Worm (Caenorhabditis elegans) whole organism, L4/young adult: ENCODE results near the gene tric-1B.1.

Experiments
- W03F9.2 ChIP-seq: fragments of 150-350 bp; optimal IDR thresholded peaks from 2 replicates; lab custom pipeline; 2014; ENCODE audit warnings: missing biosample characterization, missing genetic modification characterization
- dao-5 ChIP-seq: sonication (generic microtip); optimal IDR thresholded peaks from 2 replicates; lab custom pipeline; 2016; ENCODE audit warnings: missing genotype, missing genetic modification characterization, moderate library complexity, missing compliant biosample characterization
- him-1 ChIP-seq: sonication (generic microtip); optimal IDR thresholded peaks from 2 replicates; lab custom pipeline; 2016; ENCODE audit warnings: missing genotype, missing genetic modification reagents, missing genetic modification characterization, missing compliant biosample characterization

Gene tric-1B.1

DNA sequence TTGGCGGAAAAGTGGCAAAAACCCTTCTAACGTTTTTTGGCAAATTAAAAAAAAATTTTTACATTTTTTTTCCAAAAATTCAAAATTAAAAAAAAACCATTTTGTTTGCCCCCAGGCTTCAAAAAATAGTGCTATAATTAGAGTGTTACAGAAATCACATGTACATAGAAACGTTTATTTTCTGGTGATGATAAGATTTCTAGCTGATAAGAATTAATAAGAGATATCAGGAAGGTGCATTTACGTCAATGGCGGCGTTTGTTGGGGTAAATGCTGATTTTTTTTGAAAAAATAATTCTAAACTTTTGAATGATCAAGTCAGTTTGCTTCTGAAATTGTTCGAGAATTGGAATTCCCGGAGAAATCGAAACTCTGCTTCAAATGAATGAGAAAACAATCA, 752 bp upstream of the tric-1B.1 start:
- TF ChIP-seq him-1 (tag; lab: Kevin White, UChicago) = no peak
- no peak for TF ChIP-seq dao-5 (tag; lab: Kevin White, UChicago)
- TF ChIP-seq W03F9.2 (tag; lab: Kevin White, UChicago) = no peak

DNA sequence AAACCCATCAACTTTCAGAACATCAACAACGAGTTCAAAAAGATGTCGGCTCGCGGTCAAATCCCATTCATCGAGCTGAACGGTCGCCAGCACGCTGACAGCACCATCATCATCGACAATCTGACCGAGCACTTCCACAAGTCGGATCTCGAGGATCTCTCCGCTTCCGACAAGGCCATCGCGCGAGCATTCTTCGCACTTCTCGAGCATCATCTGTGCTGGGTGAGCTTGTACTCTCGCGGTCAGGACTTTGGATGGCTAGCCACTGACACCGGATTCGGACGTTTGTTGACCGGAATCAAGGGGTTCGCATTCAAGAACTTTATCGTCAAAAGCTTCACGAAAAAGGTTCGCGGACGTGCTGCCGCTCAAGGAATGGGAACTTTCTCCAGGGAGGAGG, 1.2 kb downstream of the tric-1B.1 start:
- TF ChIP-seq W03F9.2 (tag; lab: Kevin White, UChicago) = no peak

- TF ChIP-seq dao-5 (tag; lab: Kevin White, UChicago) (no peak), him-1 (tag; lab: Kevin White, UChicago) (no peak), W03F9.2 (tag; lab: Kevin White, UChicago) (no peak)
Measured at ce11 chrII:12263971-12264554, 2.0 kb downstream of the tric-1B.1 start, which contains the start of gene faxc-1. Gene faxc-1, plus strand, starts transcription at chrII:12264192.

DNA sequence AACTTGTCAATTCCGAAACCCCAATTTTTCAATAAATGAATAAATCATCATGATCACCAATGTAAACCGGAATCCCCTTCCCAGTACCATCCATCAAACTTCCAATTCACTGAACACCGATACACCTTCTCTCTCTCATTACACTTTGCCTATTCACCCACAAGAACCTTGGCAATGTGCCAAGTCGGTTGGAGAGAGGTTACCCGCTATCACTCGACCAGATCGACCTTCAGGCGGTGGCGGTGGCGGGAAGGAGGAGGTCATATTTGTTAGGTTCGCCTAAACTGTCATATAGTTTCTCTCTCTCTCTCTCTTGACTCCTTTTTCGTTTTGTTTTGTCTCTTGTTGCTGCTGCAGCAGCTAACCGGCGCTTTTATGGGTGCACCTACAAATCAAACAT, 3.5 kb downstream of the tric-1B.1 start:
- TF ChIP-seq dao-5 (tag; lab: Kevin White, UChicago) (no peak), him-1 (tag; lab: Kevin White, UChicago) (no peak), W03F9.2 (tag; lab: Kevin White, UChicago) (no peak)

ce11 chrII:12261147-12261821, 4.8 kb downstream of the tric-1B.1 start:
- TF ChIP-seq W03F9.2 (tag; lab: Kevin White, UChicago) (no peak), him-1 (tag; lab: Kevin White, UChicago) (no peak), dao-5 (tag; lab: Kevin White, UChicago) (no peak)

- TF ChIP-seq him-1 (tag; lab: Kevin White, UChicago) = no peak
- TF ChIP-seq W03F9.2 (tag; lab: Kevin White, UChicago) = no peak
- no peak for TF ChIP-seq dao-5 (tag; lab: Kevin White, UChicago)
Measured at ce11 chrII:12260538-12260937, 5.5 kb downstream of the tric-1B.1 start.

- TF ChIP-seq dao-5 (tag; lab: Kevin White, UChicago) (no peak), him-1 (tag; lab: Kevin White, UChicago) (no peak), W03F9.2 (tag; lab: Kevin White, UChicago) (no peak)
Measured at ce11 chrII:12257095-12257494, 8.9 kb downstream of the tric-1B.1 start.

- no peak for TF ChIP-seq him-1 (tag; lab: Kevin White, UChicago)
- TF ChIP-seq dao-5 (tag; lab: Kevin White, UChicago) = no peak
- no peak for TF ChIP-seq W03F9.2 (tag; lab: Kevin White, UChicago)
Measured at ce11 chrII:12256528-12256927, 9.5 kb downstream of the tric-1B.1 start, which contains the start of gene parn-2. Gene parn-2, minus strand, starts transcription at chrII:12256628.

DNA sequence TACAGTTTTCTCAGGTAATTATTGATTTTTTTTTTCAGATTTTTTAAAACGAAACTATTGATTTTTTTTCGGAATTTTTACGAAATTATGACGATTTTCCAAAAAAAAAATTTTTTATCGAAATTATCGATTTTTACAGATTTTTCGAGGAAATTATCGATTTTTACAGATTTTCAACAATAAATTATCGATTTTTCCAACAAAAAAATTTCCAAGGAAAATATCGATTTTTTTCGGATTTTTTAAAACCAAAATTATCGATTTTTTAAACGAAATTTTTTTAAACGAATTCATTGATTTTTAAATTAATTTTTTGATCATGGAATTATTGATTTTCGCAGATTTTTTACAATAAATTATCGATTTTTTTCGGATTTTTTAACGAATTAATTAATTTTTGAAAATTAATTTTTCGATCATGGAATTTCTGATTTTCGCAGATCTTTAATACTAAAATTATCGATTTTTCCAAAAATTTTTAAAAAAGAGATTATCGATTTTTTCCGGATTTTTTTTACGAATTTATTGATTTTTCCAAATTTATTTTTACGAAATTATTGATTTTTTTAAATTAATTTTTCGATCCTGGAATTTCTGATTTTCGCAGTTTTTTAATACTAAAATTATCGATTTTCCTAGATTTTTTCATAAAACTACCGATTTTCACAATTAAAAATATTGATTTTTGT, 10.4 kb downstream of the tric-1B.1 start:
- TF ChIP-seq dao-5 (tag; lab: Kevin White, UChicago) = no peak
- TF ChIP-seq W03F9.2 (tag; lab: Kevin White, UChicago) = no peak
- TF ChIP-seq him-1 (tag; lab: Kevin White, UChicago) = no peak

DNA sequence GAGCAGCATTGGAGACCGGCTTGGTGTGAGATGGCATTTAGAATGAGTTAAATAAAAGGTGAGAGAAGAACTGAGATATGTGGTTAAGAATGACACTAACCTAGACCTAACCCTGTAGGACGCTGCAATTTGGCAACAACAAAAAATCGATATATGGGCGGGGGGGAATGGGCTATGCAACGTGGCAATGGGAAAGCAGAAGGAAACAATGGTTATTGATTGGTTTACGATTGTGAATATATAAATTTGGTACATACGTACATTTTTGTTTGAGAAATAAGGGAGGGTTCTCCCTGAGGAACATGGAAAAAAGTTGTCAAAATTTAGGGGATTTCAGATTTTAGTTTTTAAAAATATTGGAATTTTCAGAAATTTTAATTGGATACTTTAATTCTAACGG, 17.0 kb downstream of the tric-1B.1 start, which contains the start of gene tag-276:
TSS of gene tag-276 (minus strand) at position 101 of the 400 bp plus-strand sequence.
- TF ChIP-seq W03F9.2 (tag; lab: Kevin White, UChicago) (no peak), dao-5 (tag; lab: Kevin White, UChicago) (no peak), him-1 (tag; lab: Kevin White, UChicago) (no peak)

ce11 chrII:12242551-12242950, 23.5 kb downstream of the tric-1B.1 start, which contains the start of gene Y57A10A.24:
Gene Y57A10A.24, plus strand, starts transcription at chrII:12242946.
- TF ChIP-seq W03F9.2 (tag; lab: Kevin White, UChicago) = no peak
- no peak for TF ChIP-seq dao-5 (tag; lab: Kevin White, UChicago)
- no peak for TF ChIP-seq him-1 (tag; lab: Kevin White, UChicago)

DNA sequence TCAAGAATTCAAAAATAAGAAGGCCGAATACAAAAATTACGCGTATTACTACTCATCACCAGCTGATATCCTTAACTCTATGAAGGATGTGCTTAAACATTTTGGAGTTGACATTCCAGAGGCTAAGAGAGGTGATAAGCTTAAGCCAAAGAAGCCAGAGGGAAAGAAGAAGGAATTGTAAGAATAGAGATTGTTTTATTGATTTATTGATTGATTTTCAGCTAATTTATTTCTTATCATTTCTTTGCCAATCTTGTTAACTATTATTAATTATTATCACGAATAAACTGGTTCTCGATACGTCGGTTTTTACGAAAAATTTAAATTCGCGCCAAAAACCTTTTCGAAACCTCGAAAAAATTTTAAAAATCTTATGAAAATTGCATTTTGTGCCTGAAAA, 24.3 kb downstream of the tric-1B.1 start:
- TF ChIP-seq dao-5 (tag; lab: Kevin White, UChicago) (no peak), him-1 (tag; lab: Kevin White, UChicago) (no peak), W03F9.2 (tag; lab: Kevin White, UChicago) (no peak)

DNA sequence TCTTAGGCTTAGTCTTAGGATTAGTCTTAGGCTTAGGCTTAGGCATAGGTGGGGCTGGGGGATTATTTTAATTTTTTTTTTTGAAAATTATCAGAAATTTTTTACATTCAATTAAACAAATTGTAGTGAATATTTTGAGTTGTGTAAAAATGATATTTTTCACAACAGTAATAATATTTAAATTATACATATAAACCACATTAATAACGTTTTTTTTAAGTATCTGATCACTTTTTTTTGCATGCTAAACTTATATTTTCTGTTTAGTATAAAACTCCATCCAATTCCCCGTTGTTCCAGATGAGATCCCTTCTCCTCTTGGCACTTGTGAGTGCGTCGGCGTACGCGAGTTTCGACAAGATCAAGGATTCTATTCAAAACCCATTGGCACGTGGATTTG, 26.0 kb downstream of the tric-1B.1 start, which contains the start of gene txdc-12.1:
TSS of gene txdc-12.1 (plus strand) at position 301 of the 400 bp plus-strand sequence.
- TF ChIP-seq him-1 (tag; lab: Kevin White, UChicago) = no peak
- no peak for TF ChIP-seq W03F9.2 (tag; lab: Kevin White, UChicago)
- TF ChIP-seq dao-5 (tag; lab: Kevin White, UChicago) = no peak
